Fruit fly (Drosophila melanogaster) whole organism, embryonic: ENCODE results near the gene geko.

Experiments used
- B-H2 ChIP-seq: fragments of 200-800 bp; sonication (Bioruptor generic); optimal IDR thresholded peaks from 2 replicates; lab custom pipeline; 2018; ENCODE audit warnings: missing biosample characterization, mild to moderate bottlenecking, missing genetic modification characterization
- Blimp-1 ChIP-seq: fragments of 200-800 bp; sonication (Bioruptor generic); optimal IDR thresholded peaks from 3 replicates; lab custom pipeline; 2018; ENCODE audit warnings: missing biosample characterization, missing genetic modification characterization, mild to moderate bottlenecking, moderate library complexity, missing genetic modification reagents
- CG10209 ChIP-seq: fragments of 200-800 bp; sonication (Bioruptor generic); optimal IDR thresholded peaks from 3 replicates; lab custom pipeline; 2017; ENCODE audit warnings: missing biosample characterization, mild to moderate bottlenecking, missing genetic modification characterization, missing genetic modification reagents
- CG10959 ChIP-seq: fragments of 200-800 bp; sonication (Bioruptor generic); IDR thresholded peaks from 2 replicates; pipeline ENCODE4 v1.3.6; 2022; ENCODE audit warnings: missing biosample characterization, missing genetic modification characterization
- CG11456 ChIP-seq: fragments of 200-800 bp; sonication (Bioruptor generic); IDR thresholded peaks from 3 replicates; pipeline ENCODE4 v1.3.6; 2022; ENCODE audit warnings: missing biosample characterization, missing genetic modification characterization
- CG11504 ChIP-seq: fragments of 200-800 bp; sonication (Bioruptor generic); optimal IDR thresholded peaks from 3 replicates; lab custom pipeline; 2019; ENCODE audit warnings: missing biosample characterization, mild to moderate bottlenecking, missing genetic modification characterization, moderate library complexity
- CG11695 ChIP-seq: fragments of 200-800 bp; sonication (Bioruptor generic); IDR thresholded peaks from 3 replicates; pipeline ENCODE4 v1.3.6; 2022; ENCODE audit warnings: missing biosample characterization, missing genetic modification characterization
- CG11723 ChIP-seq: fragments of 200-800 bp; sonication (Bioruptor generic); optimal IDR thresholded peaks from 2 replicates; lab custom pipeline; 2017; ENCODE audit warnings: missing biosample characterization, mild to moderate bottlenecking, missing genetic modification characterization
- CG13624 ChIP-seq: fragments of 200-800 bp; sonication (Bioruptor generic); optimal IDR thresholded peaks from 2 replicates; lab custom pipeline; 2016; ENCODE audit warnings: missing biosample characterization, missing genetic modification characterization
- CG13894 ChIP-seq: fragments of 200-800 bp; sonication (Bioruptor generic); optimal IDR thresholded peaks from 3 replicates; lab custom pipeline; 2018; ENCODE audit warnings: missing biosample characterization, mild to moderate bottlenecking, missing genetic modification characterization, moderate library complexity
- CG14860 ChIP-seq: fragments of 200-800 bp; sonication (Bioruptor generic); IDR thresholded peaks from 3 replicates; pipeline ENCODE4 v1.3.6; 2022; ENCODE audit warnings: missing biosample characterization, missing genetic modification characterization; ENCODE audit not compliant: partially characterized antibody
- CG1603 ChIP-seq: fragments of 200-800 bp; sonication (Bioruptor generic); optimal IDR thresholded peaks from 2 replicates; lab custom pipeline; 2019; ENCODE audit warnings: missing biosample characterization, mild to moderate bottlenecking, missing genetic modification characterization, moderate library complexity
- CG17186 ChIP-seq: fragments of 200-800 bp; sonication (Bioruptor generic); optimal IDR thresholded peaks from 3 replicates; lab custom pipeline; 2017; ENCODE audit warnings: missing biosample characterization, missing genetic modification reagents, missing genetic modification characterization
- CG2120 ChIP-seq: fragments of 200-800 bp; sonication (Bioruptor generic); optimal IDR thresholded peaks from 3 replicates; lab custom pipeline; 2016; ENCODE audit warnings: missing biosample characterization, missing genetic modification characterization
- CG2678 ChIP-seq: fragments of 200-800 bp; sonication (Bioruptor generic); optimal IDR thresholded peaks from 3 replicates; lab custom pipeline; 2019; ENCODE audit warnings: missing biosample characterization, mild to moderate bottlenecking, missing genetic modification characterization, moderate library complexity
- CG31388 ChIP-seq: fragments of 200-800 bp; sonication (Bioruptor generic); optimal IDR thresholded peaks from 2 replicates; lab custom pipeline; 2016; ENCODE audit warnings: missing biosample characterization, missing genetic modification characterization
- CG3163 ChIP-seq: fragments of 200-800 bp; sonication (Bioruptor generic); optimal IDR thresholded peaks from 3 replicates; lab custom pipeline; 2016; ENCODE audit warnings: missing biosample characterization, missing genetic modification characterization
- CG4360 ChIP-seq: fragments of 200-800 bp; sonication (Bioruptor generic); IDR thresholded peaks from 2 replicates; pipeline ENCODE4 v1.3.6; 2022; ENCODE audit warnings: missing biosample characterization, missing genetic modification characterization
- CG6689 ChIP-seq: fragments of 200-800 bp; sonication (Bioruptor generic); IDR thresholded peaks from 2 replicates; pipeline ENCODE4 v1.3.6; 2022; ENCODE audit warnings: missing biosample characterization, missing genetic modification characterization
- CG8290 ChIP-seq, 3 experiments: fragments of 200-800 bp; sonication (Bioruptor generic); optimal IDR thresholded peaks; 2 replicates each; lab custom pipeline; 2016 to 2019; ENCODE audit warnings: missing biosample characterization in 3 of 3, missing genetic modification characterization in 3 of 3, mild to moderate bottlenecking in 2 of 3, moderate library complexity in 1 of 3
- CG8388 ChIP-seq: fragments of 200-800 bp; sonication (Bioruptor generic); optimal IDR thresholded peaks from 2 replicates; lab custom pipeline; 2019; ENCODE audit warnings: missing biosample characterization, mild to moderate bottlenecking, missing genetic modification characterization, moderate library complexity
- CG9437 ChIP-seq: fragments of 200-800 bp; sonication (Bioruptor generic); optimal IDR thresholded peaks from 2 replicates; lab custom pipeline; 2018; ENCODE audit warnings: missing biosample characterization, mild to moderate bottlenecking, missing genetic modification characterization
- CTCF ChIP-seq: fragments of 200-800 bp; sonication (Bioruptor generic); optimal IDR thresholded peaks from 2 replicates; lab custom pipeline; 2017; ENCODE audit warnings: missing biosample characterization, mild to moderate bottlenecking, missing genetic modification characterization, moderate library complexity
- D19B ChIP-seq: fragments of 200-800 bp; sonication (Bioruptor generic); optimal IDR thresholded peaks from 2 replicates; lab custom pipeline; 2017; ENCODE audit warnings: missing biosample characterization, mild to moderate bottlenecking, missing genetic modification characterization
- Dll ChIP-seq: fragments of 200-800 bp; sonication (Bioruptor generic); IDR thresholded peaks from 4 replicates; pipeline ENCODE4 v1.3.6; 2022; ENCODE audit warnings: missing biosample characterization, missing genetic modification characterization; ENCODE audit not compliant: partially characterized antibody
- Drgx ChIP-seq: fragments of 200-800 bp; sonication (Bioruptor generic); IDR thresholded peaks from 2 replicates; pipeline ENCODE4 v1.3.6; 2022; ENCODE audit warnings: missing biosample characterization, missing genetic modification characterization
- E2f1 ChIP-seq: fragments of 200-800 bp; sonication (Bioruptor generic); IDR thresholded peaks from 2 replicates; pipeline ENCODE4 v1.3.6; 2022; ENCODE audit warnings: missing biosample characterization, missing genetic modification characterization
- Gug ChIP-seq: fragments of 200-800 bp; sonication (Bioruptor generic); IDR thresholded peaks from 4 replicates; pipeline ENCODE4 v1.3.6; 2022; ENCODE audit warnings: missing biosample characterization, missing genetic modification characterization
- Hr39 ChIP-seq: fragments of >200 bp; optimal IDR thresholded peaks from 2 replicates; lab custom pipeline; 2017
- Hr78 ChIP-seq, 2 experiments: fragments of 200-800 bp in 1 of 2; fragments of >200 bp in 1 of 2; sonication (Bioruptor generic) in 1 of 2; optimal IDR thresholded peaks; 2 replicates each; lab custom pipeline; 2017 to 2019; ENCODE audit warnings: missing biosample characterization in 2 of 2, missing genetic modification characterization in 2 of 2, mild to moderate bottlenecking in 1 of 2, moderate library complexity in 1 of 2
- Med ChIP-seq: fragments of 200-800 bp; sonication (Bioruptor generic); peaks from one replicate; lab custom pipeline; 2016; ENCODE audit warnings: missing biosample characterization, missing genetic modification characterization, mild to moderate bottlenecking, inconsistent platforms, moderate library complexity
- Meics ChIP-seq: fragments of 200-800 bp; sonication (Bioruptor generic); optimal IDR thresholded peaks from 2 replicates; lab custom pipeline; 2017; ENCODE audit warnings: missing biosample characterization, mild to moderate bottlenecking, missing genetic modification characterization
- Poxn ChIP-seq: fragments of 200-800 bp; sonication (Bioruptor generic); IDR thresholded peaks from 2 replicates; pipeline ENCODE4 v1.3.6; 2022; ENCODE audit warnings: missing biosample characterization, missing genetic modification characterization
- abd-A ChIP-seq: fragments of 200-800 bp; sonication (Bioruptor generic); optimal IDR thresholded peaks from 3 replicates; lab custom pipeline; 2019; ENCODE audit warnings: missing biosample characterization, mild to moderate bottlenecking, missing genetic modification characterization, moderate library complexity
- al ChIP-seq: fragments of 200-800 bp; sonication (Bioruptor generic); IDR thresholded peaks from 2 replicates; pipeline ENCODE4 v1.3.6; 2022; ENCODE audit warnings: missing biosample characterization, missing genetic modification characterization
- chinmo ChIP-seq: fragments of 200-800 bp; sonication (Bioruptor generic); IDR thresholded peaks from 4 replicates; pipeline ENCODE4 v1.3.6; 2022; ENCODE audit warnings: missing biosample characterization, missing genetic modification characterization; ENCODE audit not compliant: partially characterized antibody
- dimm ChIP-seq: fragments of 200-800 bp; sonication (Bioruptor generic); IDR thresholded peaks from 2 replicates; pipeline ENCODE4 v1.3.6; 2022; ENCODE audit warnings: missing biosample characterization, missing genetic modification characterization
- eve ChIP-seq, 2 experiments: fragments of >200 bp; optimal IDR thresholded peaks; 2 replicates each; lab custom pipeline; 2017; ENCODE audit warnings: missing biosample characterization in 2 of 2, missing genetic modification characterization in 2 of 2
- fru ChIP-seq: fragments of >200 bp; optimal IDR thresholded peaks from 2 replicates; lab custom pipeline; 2017
- gce ChIP-seq: fragments of 200-800 bp; sonication (Bioruptor generic); IDR thresholded peaks from 3 replicates; pipeline ENCODE4 v1.3.6; 2022; ENCODE audit warnings: missing biosample characterization, missing genetic modification characterization
- oc ChIP-seq: fragments of 200-800 bp; sonication (Bioruptor generic); optimal IDR thresholded peaks from 2 replicates; lab custom pipeline; 2018; ENCODE audit warnings: missing biosample characterization, mild to moderate bottlenecking, missing genetic modification characterization, moderate library complexity
- pb ChIP-seq: fragments of 200-800 bp; sonication (Bioruptor generic); optimal IDR thresholded peaks from 3 replicates; lab custom pipeline; 2016; ENCODE audit warnings: missing biosample characterization, missing genetic modification characterization
- pnt ChIP-seq: fragments of 200-800 bp; sonication (Bioruptor generic); optimal IDR thresholded peaks from 3 replicates; lab custom pipeline; 2016; ENCODE audit warnings: missing biosample characterization, missing genetic modification characterization
- pros ChIP-seq: fragments of 200-800 bp; sonication (Bioruptor generic); optimal IDR thresholded peaks from 3 replicates; lab custom pipeline; 2019; ENCODE audit warnings: missing biosample characterization, mild to moderate bottlenecking, missing genetic modification characterization, moderate library complexity
- ranshi ChIP-seq: fragments of 200-800 bp; sonication (Bioruptor generic); IDR thresholded peaks from 2 replicates; pipeline ENCODE4 v1.3.6; 2022; ENCODE audit warnings: missing biosample characterization, missing genetic modification characterization
- sqz ChIP-seq: fragments of 200-800 bp; sonication (Bioruptor generic); optimal IDR thresholded peaks from 3 replicates; lab custom pipeline; 2018; ENCODE audit warnings: missing biosample characterization, mild to moderate bottlenecking, missing genetic modification characterization
- tin ChIP-seq: fragments of 200-800 bp; sonication (Bioruptor generic); optimal IDR thresholded peaks from 3 replicates; lab custom pipeline; 2016; ENCODE audit warnings: missing biosample characterization, missing genetic modification characterization
- toy ChIP-seq: fragments of 200-800 bp; sonication (Bioruptor generic); IDR thresholded peaks from 2 replicates; pipeline ENCODE4 v1.3.6; 2022; ENCODE audit warnings: missing biosample characterization, missing genetic modification characterization
- twi ChIP-seq: fragments of 200-800 bp; optimal IDR thresholded peaks from 2 replicates; lab custom pipeline; 2019; ENCODE audit warnings: missing biosample characterization, mild to moderate bottlenecking, missing genetic modification characterization, moderate library complexity
- yki ChIP-seq: fragments of >200 bp; optimal IDR thresholded peaks from 3 replicates; lab custom pipeline; 2018
- zen2 ChIP-seq: fragments of 200-800 bp; sonication (Bioruptor generic); IDR thresholded peaks from 3 replicates; pipeline ENCODE4 v1.3.6; 2022; ENCODE audit warnings: missing biosample characterization, missing genetic modification characterization; ENCODE audit not compliant: partially characterized antibody
- zfh2 ChIP-seq: fragments of 200-800 bp; sonication (Bioruptor generic); optimal IDR thresholded peaks from 2 replicates; lab custom pipeline; 2016; ENCODE audit warnings: missing biosample characterization, missing genetic modification characterization

geko gene

dm6 chr3L:18139184-18139629, at the start of gene geko (continued):
- TF ChIP-seq CG2120 (GFP tag; lab: Kevin White, UChicago) = no peak
- peak; percentile 36 for TF ChIP-seq oc (tag; lab: Kevin White, UChicago)
- no peak for TF ChIP-seq pb (GFP tag; lab: Kevin White, UChicago)
- TF ChIP-seq CG8290 (GFP tag; optimal IDR thresholded peaks at IDR 0.05; lab: Kevin White, UChicago) = no peak
- no peak for TF ChIP-seq CG8290 (tag; optimal IDR thresholded peaks at IDR 0.05; lab: Kevin White, UChicago)
- TF ChIP-seq zfh2 (GFP tag; lab: Kevin White, UChicago) = no peak
- no peak for TF ChIP-seq twi (tag; lab: Kevin White, UChicago)
- 0 out of 3 replicates have a peak, but pooled peaks have one; percentile 18 for TF ChIP-seq CG11695
- peak; percentile 79 for TF ChIP-seq CG8388
- no peak for TF ChIP-seq sqz (GFP tag; lab: Kevin White, UChicago)
- no peak; the same call in 1 of the 2 replicates for TF ChIP-seq ranshi
- TF ChIP-seq eve (GFP tag; optimal IDR thresholded peaks at IDR 0.05; lab: Kevin White, UChicago) = peak in 1 of 2 experiments; percentile 39
- TF ChIP-seq tin = no peak
- TF ChIP-seq fru (lab: Kevin White, UChicago) = no peak
- TF ChIP-seq pnt (GFP tag; lab: Kevin White, UChicago) = no peak
- peak; percentile 17; the same call in 1 of the 2 replicates for TF ChIP-seq Drgx (GFP tag; lab: Robert Waterston, UW)
- peak; percentile 38 for TF ChIP-seq pros (GFP tag; lab: Kevin White, UChicago)
- no peak for TF ChIP-seq Poxn (GFP tag; lab: Robert Waterston, UW)
- no peak for TF ChIP-seq D19B
- no peak for TF ChIP-seq B-H2 (GFP tag; lab: Kevin White, UChicago)
- TF ChIP-seq Med (GFP tag; lab: Kevin White, UChicago) = peak; percentile 38
- peak; percentile 7 for TF ChIP-seq Meics (GFP tag; lab: Kevin White, UChicago)
- TF ChIP-seq CG10209 (GFP tag; lab: Kevin White, UChicago) = no peak
- peak; percentile 71; the same call in 2 of the 3 replicates for TF ChIP-seq zen2 (GFP tag; lab: Robert Waterston, UW)
- TF ChIP-seq CG13894 (tag; lab: Kevin White, UChicago) = no peak
- no peak for TF ChIP-seq CG11723 (GFP tag; lab: Kevin White, UChicago)
- TF ChIP-seq CG6689 (GFP tag; lab: Robert Waterston, UW) = no peak
- TF ChIP-seq Hr39 (lab: Kevin White, UChicago) = no peak
- no peak for TF ChIP-seq CG9437 (GFP tag; lab: Kevin White, UChicago)
- TF ChIP-seq CG3163 (GFP tag; lab: Kevin White, UChicago) = no peak
- TF ChIP-seq CG4360 (GFP tag; lab: Robert Waterston, UW) = no peak
- TF ChIP-seq Gug (GFP tag; lab: Robert Waterston, UW) = no peak
- TF ChIP-seq CG1603 (tag; lab: Kevin White, UChicago) = no peak
- no peak for TF ChIP-seq dimm (GFP tag; lab: Robert Waterston, UW)
- TF ChIP-seq gce (GFP tag; lab: Robert Waterston, UW) = peak; percentile 20; the same call in 1 of the 3 replicates
- TF ChIP-seq abd-A (tag; lab: Kevin White, UChicago) = no peak
- TF ChIP-seq CTCF (GFP tag; lab: Kevin White, UChicago) = no peak
- TF ChIP-seq CG11456 = no peak
- peak; percentile 78; the same call in 3 of the 4 replicates for TF ChIP-seq chinmo (GFP tag; lab: Robert Waterston, UW)
- peak; percentile 88 for TF ChIP-seq yki (lab: Kevin White, UChicago)
- peak; percentile 55; the same call in 2 of the 4 replicates for TF ChIP-seq Dll (GFP tag; lab: Robert Waterston, UW)
- TF ChIP-seq CG17186 = no peak
- no peak for TF ChIP-seq CG14860 (GFP tag; lab: Robert Waterston, UW)
- no peak for TF ChIP-seq CG2678 (tag; lab: Kevin White, UChicago)
- TF ChIP-seq Hr78 (GFP tag; optimal IDR thresholded peaks at IDR 0.05; lab: Kevin White, UChicago) = no peak
- TF ChIP-seq toy (GFP tag; lab: Robert Waterston, UW) = no peak
- no peak for TF ChIP-seq al (GFP tag; lab: Robert Waterston, UW)
- TF ChIP-seq CG11504 = no peak
- no peak for TF ChIP-seq CG10959 (GFP tag; lab: Robert Waterston, UW)
- no peak for TF ChIP-seq E2f1 (GFP tag; lab: Robert Waterston, UW)
- TF ChIP-seq CG31388 (GFP tag; lab: Kevin White, UChicago) = no peak
- TF ChIP-seq CG13624 (GFP tag; lab: Kevin White, UChicago) = no peak
- peak; percentile 94 for TF ChIP-seq Blimp-1 (GFP tag; lab: Kevin White, UChicago)
